Fruit fly (Drosophila melanogaster) whole organism, embryonic: ENCODE data around the gene TwdlR.
A peak's percentile ranks its signal among the peaks of the same experiment; 100 is the strongest.

Experiments
- Abd-B ChIP-seq: fragments of 200-800 bp; sonication (Bioruptor generic); optimal IDR thresholded peaks from 2 replicates; lab custom pipeline; 2018; ENCODE audit warnings: missing biosample characterization, mild to moderate bottlenecking, missing genetic modification characterization, moderate library complexity
- Awh ChIP-seq: fragments of 200-800 bp; sonication (Bioruptor generic); IDR thresholded peaks from 2 replicates; pipeline ENCODE4, ENCODE4 v1.3.6; 2022; ENCODE audit warnings: missing biosample characterization, missing genetic modification characterization
- Blimp-1 ChIP-seq: fragments of 200-800 bp; sonication (Bioruptor generic); optimal IDR thresholded peaks from 3 replicates; lab custom pipeline; 2018; ENCODE audit warnings: missing biosample characterization, missing genetic modification characterization, mild to moderate bottlenecking, moderate library complexity, missing genetic modification reagents
- CG12236 ChIP-seq: fragments of 200-800 bp; sonication (Bioruptor generic); optimal IDR thresholded peaks from 2 replicates; lab custom pipeline; 2016; ENCODE audit warnings: missing biosample characterization, missing genetic modification characterization
- CG12769 ChIP-seq: fragments of 200-800 bp; sonication (Bioruptor generic); optimal IDR thresholded peaks from 2 replicates; lab custom pipeline; 2019; ENCODE audit warnings: missing biosample characterization, mild to moderate bottlenecking, missing genetic modification characterization, moderate library complexity
- CG13287 ChIP-seq: fragments of 200-800 bp; sonication (Bioruptor generic); IDR thresholded peaks from 2 replicates; pipeline ENCODE4 v1.3.6; 2022; ENCODE audit warnings: missing biosample characterization, missing genetic modification characterization; ENCODE audit not compliant: partially characterized antibody
- CG13894 ChIP-seq: fragments of 200-800 bp; sonication (Bioruptor generic); optimal IDR thresholded peaks from 3 replicates; lab custom pipeline; 2018; ENCODE audit warnings: missing biosample characterization, mild to moderate bottlenecking, missing genetic modification characterization, moderate library complexity
- CG1603 ChIP-seq: fragments of 200-800 bp; sonication (Bioruptor generic); optimal IDR thresholded peaks from 2 replicates; lab custom pipeline; 2019; ENCODE audit warnings: missing biosample characterization, mild to moderate bottlenecking, missing genetic modification characterization, moderate library complexity
- CG18619 ChIP-seq: fragments of 200-800 bp; sonication (Bioruptor generic); optimal IDR thresholded peaks from 3 replicates; lab custom pipeline; 2017; ENCODE audit warnings: missing biosample characterization, mild to moderate bottlenecking, missing genetic modification characterization
- CG2199 ChIP-seq: fragments of 200-800 bp; sonication (Bioruptor generic); IDR thresholded peaks from 3 replicates; pipeline ENCODE4 v1.3.6; 2022; ENCODE audit warnings: missing biosample characterization, missing genetic modification characterization
- CG2712 ChIP-seq: fragments of 200-800 bp; optimal IDR thresholded peaks from 3 replicates; lab custom pipeline; 2019; ENCODE audit warnings: missing biosample characterization, mild to moderate bottlenecking, missing genetic modification characterization, moderate library complexity
- CG3163 ChIP-seq: fragments of 200-800 bp; sonication (Bioruptor generic); optimal IDR thresholded peaks from 3 replicates; lab custom pipeline; 2016; ENCODE audit warnings: missing biosample characterization, missing genetic modification characterization
- CG32767 ChIP-seq: fragments of 200-800 bp; sonication (Bioruptor generic); IDR thresholded peaks from 2 replicates; pipeline ENCODE4 v1.3.6; 2022; ENCODE audit warnings: missing biosample characterization, missing genetic modification characterization
- CG3281 ChIP-seq: fragments of 200-800 bp; sonication (Bioruptor generic); optimal IDR thresholded peaks from 3 replicates; lab custom pipeline; 2017; ENCODE audit warnings: missing biosample characterization, mild to moderate bottlenecking, missing genetic modification characterization
- CG34376 ChIP-seq: fragments of 200-800 bp; sonication (Bioruptor generic); optimal IDR thresholded peaks from 2 replicates; lab custom pipeline; 2018; ENCODE audit warnings: missing biosample characterization, mild to moderate bottlenecking, missing genetic modification characterization
- CG3838 ChIP-seq: fragments of 200-800 bp; sonication (Bioruptor generic); optimal IDR thresholded peaks from 3 replicates; lab custom pipeline; 2016; ENCODE audit warnings: missing biosample characterization, missing genetic modification characterization
- CG4328 ChIP-seq: fragments of 200-800 bp; sonication (Bioruptor generic); optimal IDR thresholded peaks from 3 replicates; lab custom pipeline; 2017; ENCODE audit warnings: missing biosample characterization, missing genetic modification reagents, missing genetic modification characterization
- CG6654 ChIP-seq: fragments of 200-800 bp; sonication (Bioruptor generic); optimal IDR thresholded peaks from 2 replicates; lab custom pipeline; 2017; ENCODE audit warnings: missing biosample characterization, mild to moderate bottlenecking, missing genetic modification characterization
- CG7556 ChIP-seq: fragments of 200-800 bp; sonication (Bioruptor generic); optimal IDR thresholded peaks from 2 replicates; lab custom pipeline; 2017; ENCODE audit warnings: missing biosample characterization, mild to moderate bottlenecking, missing genetic modification characterization
- CG8924 ChIP-seq: fragments of 200-800 bp; optimal IDR thresholded peaks from 3 replicates; lab custom pipeline; 2019; ENCODE audit warnings: missing biosample characterization, mild to moderate bottlenecking, missing genetic modification characterization, moderate library complexity
- CG9876 ChIP-seq: fragments of 200-800 bp; sonication (Bioruptor generic); optimal IDR thresholded peaks from 2 replicates; lab custom pipeline; 2016; ENCODE audit warnings: missing biosample characterization, missing genetic modification characterization
- Dek ChIP-seq: fragments of 200-800 bp; sonication (Bioruptor generic); optimal IDR thresholded peaks from 3 replicates; lab custom pipeline; 2019; ENCODE audit warnings: missing biosample characterization, mild to moderate bottlenecking, missing genetic modification characterization, moderate library complexity
- Doc3 ChIP-seq: fragments of 200-800 bp; sonication (Bioruptor generic); IDR thresholded peaks from 3 replicates; pipeline ENCODE4 v1.3.6; 2022; ENCODE audit warnings: missing biosample characterization, missing genetic modification characterization; ENCODE audit not compliant: partially characterized antibody
- Dref ChIP-seq: fragments of 200-800 bp; sonication (Bioruptor generic); IDR thresholded peaks from 2 replicates; pipeline ENCODE4 v1.3.6; 2022; ENCODE audit warnings: missing biosample characterization, missing genetic modification characterization
- Elba2 ChIP-seq: fragments of 200-800 bp; sonication (Bioruptor generic); optimal IDR thresholded peaks from 3 replicates; lab custom pipeline; 2016; ENCODE audit warnings: missing biosample characterization, missing genetic modification characterization
- H2.0 ChIP-seq: fragments of 200-800 bp; sonication (Bioruptor generic); IDR thresholded peaks from 2 replicates; pipeline ENCODE4 v1.3.6; 2022; ENCODE audit warnings: missing biosample characterization, missing genetic modification characterization
- Hey ChIP-seq: fragments of 200-800 bp; sonication (Bioruptor generic); optimal IDR thresholded peaks from 3 replicates; lab custom pipeline; 2018; ENCODE audit warnings: missing biosample characterization, mild to moderate bottlenecking, missing genetic modification characterization
- Mad ChIP-seq: fragments of 200-800 bp; sonication (Bioruptor generic); optimal IDR thresholded peaks from 2 replicates; lab custom pipeline; 2016; ENCODE audit warnings: missing biosample characterization, missing genetic modification characterization
- Meics ChIP-seq: fragments of 200-800 bp; sonication (Bioruptor generic); optimal IDR thresholded peaks from 2 replicates; lab custom pipeline; 2017; ENCODE audit warnings: missing biosample characterization, mild to moderate bottlenecking, missing genetic modification characterization
- Neu2 ChIP-seq: fragments of 200-800 bp; sonication (Bioruptor generic); optimal IDR thresholded peaks from 3 replicates; lab custom pipeline; 2016; ENCODE audit warnings: missing biosample characterization, missing genetic modification characterization, borderline replicate concordance
- abd-A ChIP-seq: fragments of 200-800 bp; sonication (Bioruptor generic); optimal IDR thresholded peaks from 3 replicates; lab custom pipeline; 2019; ENCODE audit warnings: missing biosample characterization, mild to moderate bottlenecking, missing genetic modification characterization, moderate library complexity
- cad ChIP-seq: fragments of >200 bp; optimal IDR thresholded peaks from 2 replicates; lab custom pipeline; 2017; ENCODE audit warnings: missing biosample characterization, missing genetic modification characterization
- chinmo ChIP-seq: fragments of 200-800 bp; sonication (Bioruptor generic); IDR thresholded peaks from 4 replicates; pipeline ENCODE4 v1.3.6; 2022; ENCODE audit warnings: missing biosample characterization, missing genetic modification characterization; ENCODE audit not compliant: partially characterized antibody
- dm ChIP-seq: fragments of 200-800 bp; sonication (Bioruptor generic); optimal IDR thresholded peaks from 3 replicates; lab custom pipeline; 2016; ENCODE audit warnings: missing biosample characterization, missing genetic modification characterization
- gem ChIP-seq: fragments of 200-800 bp; sonication (Bioruptor generic); optimal IDR thresholded peaks from 2 replicates; lab custom pipeline; 2019; ENCODE audit warnings: missing biosample characterization, mild to moderate bottlenecking, missing genetic modification characterization, moderate library complexity
- gsb-n ChIP-seq: fragments of 200-800 bp; sonication (Bioruptor generic); optimal IDR thresholded peaks from 3 replicates; lab custom pipeline; 2018; ENCODE audit warnings: missing biosample characterization, mild to moderate bottlenecking, missing genetic modification characterization
- klu ChIP-seq: fragments of 200-800 bp; sonication (Bioruptor generic); IDR thresholded peaks from 2 replicates; pipeline ENCODE4 v1.3.6; 2022; ENCODE audit warnings: missing biosample characterization, missing genetic modification characterization
- lbe ChIP-seq: fragments of 200-800 bp; sonication (Bioruptor generic); optimal IDR thresholded peaks from 2 replicates; lab custom pipeline; 2016; ENCODE audit warnings: missing biosample characterization, mild to moderate bottlenecking, missing genetic modification characterization
- oc ChIP-seq: fragments of 200-800 bp; sonication (Bioruptor generic); optimal IDR thresholded peaks from 2 replicates; lab custom pipeline; 2018; ENCODE audit warnings: missing biosample characterization, mild to moderate bottlenecking, missing genetic modification characterization, moderate library complexity
- psq ChIP-seq: fragments of 200-800 bp; sonication (Bioruptor generic); optimal IDR thresholded peaks from 2 replicates; lab custom pipeline; 2017; ENCODE audit warnings: missing biosample characterization, missing genetic modification characterization
- pum ChIP-seq: fragments of 200-800 bp; sonication (Bioruptor generic); optimal IDR thresholded peaks from 2 replicates; lab custom pipeline; 2016; ENCODE audit warnings: missing biosample characterization, missing genetic modification characterization
- row ChIP-seq: fragments of 200-800 bp; sonication (Bioruptor generic); IDR thresholded peaks from 3 replicates; pipeline ENCODE4 v1.3.6; 2022; ENCODE audit warnings: missing biosample characterization, missing genetic modification characterization
- run ChIP-seq: fragments of 200-800 bp; sonication (Bioruptor generic); optimal IDR thresholded peaks from 3 replicates; lab custom pipeline; 2018; ENCODE audit warnings: missing biosample characterization, mild to moderate bottlenecking, missing genetic modification characterization
- salm ChIP-seq: fragments of 200-800 bp; sonication (Bioruptor generic); optimal IDR thresholded peaks from 2 replicates; lab custom pipeline; 2018; ENCODE audit warnings: missing biosample characterization, mild to moderate bottlenecking, missing genetic modification characterization
- scrt ChIP-seq: fragments of 200-800 bp; sonication (Bioruptor generic); optimal IDR thresholded peaks from 2 replicates; lab custom pipeline; 2018; ENCODE audit warnings: missing biosample characterization, mild to moderate bottlenecking, missing genetic modification characterization, moderate library complexity
- sqz ChIP-seq: fragments of 200-800 bp; sonication (Bioruptor generic); optimal IDR thresholded peaks from 3 replicates; lab custom pipeline; 2018; ENCODE audit warnings: missing biosample characterization, mild to moderate bottlenecking, missing genetic modification characterization
- tin ChIP-seq: fragments of 200-800 bp; sonication (Bioruptor generic); optimal IDR thresholded peaks from 3 replicates; lab custom pipeline; 2016; ENCODE audit warnings: missing biosample characterization, missing genetic modification characterization
- vnd ChIP-seq: fragments of 200-800 bp; sonication (Bioruptor generic); IDR thresholded peaks from 3 replicates; pipeline ENCODE4 v1.3.6; 2022; ENCODE audit warnings: missing biosample characterization, missing genetic modification characterization; ENCODE audit not compliant: partially characterized antibody
- vvl ChIP-seq: fragments of 200-800 bp; sonication (Bioruptor generic); IDR thresholded peaks from 2 replicates; pipeline ENCODE4 v1.3.6; 2022; ENCODE audit warnings: missing biosample characterization, missing genetic modification characterization
- yki ChIP-seq: fragments of >200 bp; optimal IDR thresholded peaks from 3 replicates; lab custom pipeline; 2018
- zf30C ChIP-seq: fragments of 200-800 bp; sonication (Bioruptor generic); optimal IDR thresholded peaks from 3 replicates; lab custom pipeline; 2018; ENCODE audit warnings: missing biosample characterization, mild to moderate bottlenecking, missing genetic modification characterization

The TwdlR gene

dm6 chr3R:26654594-26654993 lies 19.9 kb downstream of the TwdlR start (continued):
- TF ChIP-seq CG4328 (no peak), tin (peak; percentile 49), CG2712 (tag; lab: Kevin White, UChicago) (no peak), CG34376 (no peak), CG8924 (tag; lab: Kevin White, UChicago) (no peak), CG18619 (GFP tag; lab: Kevin White, UChicago) (peak; percentile 29), Hey (tag; lab: Kevin White, UChicago) (no peak), CG12236 (GFP tag; lab: Kevin White, UChicago) (no peak), CG3163 (GFP tag; lab: Kevin White, UChicago) (no peak), Elba2 (GFP tag; lab: Kevin White, UChicago) (no peak), Blimp-1 (GFP tag; lab: Kevin White, UChicago) (no peak), psq (GFP tag; lab: Kevin White, UChicago) (no peak), Dref (no peak), yki (lab: Kevin White, UChicago) (no peak), Mad (GFP tag; lab: Kevin White, UChicago) (no peak), lbe (GFP tag; lab: Kevin White, UChicago) (no peak), CG32767 (GFP tag; lab: Robert Waterston, UW) (peak; percentile 48), CG3281 (GFP tag; lab: Kevin White, UChicago) (peak; percentile 63), CG3838 (GFP tag; lab: Kevin White, UChicago) (no peak), Doc3 (GFP tag; lab: Robert Waterston, UW) (no peak), Dek (no peak), Neu2 (no peak), Meics (GFP tag; lab: Kevin White, UChicago) (peak; percentile 65), CG7556 (GFP tag; lab: Kevin White, UChicago) (peak; percentile 51)

dm6 chr3R:26655416-26655945 lies 20.8 kb downstream of the TwdlR start:
- TF ChIP-seq salm (tag; lab: Kevin White, UChicago): peak; percentile 70
- TF ChIP-seq CG9876: no peak
- peak; percentile 86 for TF ChIP-seq vvl (GFP tag; lab: Robert Waterston, UW)
- no peak for TF ChIP-seq pum
- no peak for TF ChIP-seq zf30C (GFP tag; lab: Kevin White, UChicago)
- TF ChIP-seq scrt: no peak
- peak; percentile 24; the same call in 1 of the 3 replicates for TF ChIP-seq row (GFP tag; lab: Robert Waterston, UW)
- peak; percentile 62 for TF ChIP-seq CG13894 (tag; lab: Kevin White, UChicago)
- TF ChIP-seq CG2199 (GFP tag; lab: Robert Waterston, UW): no peak
- peak; percentile 88; the same call in 3 of the 4 replicates for TF ChIP-seq chinmo (GFP tag; lab: Robert Waterston, UW)
- peak; percentile 41; the same call in 1 of the 2 replicates for TF ChIP-seq Awh
- TF ChIP-seq abd-A: peak; percentile 99
- TF ChIP-seq gsb-n (tag; lab: Kevin White, UChicago): peak; percentile 44
- no peak for TF ChIP-seq klu (GFP tag; lab: Robert Waterston, UW)
- TF ChIP-seq cad (GFP tag; lab: Kevin White, UChicago): peak; percentile 74
- TF ChIP-seq Abd-B (GFP tag; lab: Kevin White, UChicago): peak; percentile 7
- no peak for TF ChIP-seq CG1603 (tag; lab: Kevin White, UChicago)
- TF ChIP-seq CG12769 (tag; lab: Kevin White, UChicago): peak; percentile 87
- peak; percentile 96 for TF ChIP-seq run
- 0 out of 2 replicates have a peak, but pooled peaks have one; percentile 10 for TF ChIP-seq H2.0
- TF ChIP-seq sqz (GFP tag; lab: Kevin White, UChicago): peak; percentile 30
- no peak for TF ChIP-seq dm (GFP tag; lab: Kevin White, UChicago)
- peak; percentile 97 for TF ChIP-seq CG6654 (GFP tag; lab: Kevin White, UChicago)
- TF ChIP-seq vnd (GFP tag; lab: Robert Waterston, UW): no peak
- no peak for TF ChIP-seq gem (tag; lab: Kevin White, UChicago)
- TF ChIP-seq oc (tag; lab: Kevin White, UChicago): peak; percentile 89
- TF ChIP-seq CG13287 (GFP tag; lab: Robert Waterston, UW): peak; percentile 9; the same call in 1 of the 2 replicates
